Worm (Caenorhabditis elegans) whole organism, L3 larva: ENCODE measurements around the gene txdc-12.2.
A peak's percentile ranks its signal among the peaks of the same experiment; 100 is the strongest.

Experiments used
- ZK546.5 ChIP-seq: sonication (generic microtip); optimal IDR thresholded peaks from 2 replicates; lab custom pipeline; 2017; ENCODE audit warnings: missing biosample characterization, missing genetic modification characterization
- aly-2 ChIP-seq: fragments of 150-350 bp; optimal IDR thresholded peaks from 2 replicates; lab custom pipeline; 2014; ENCODE audit warnings: missing biosample characterization, missing genetic modification characterization
- ama-1 ChIP-seq: fragments of 150-350 bp; optimal IDR thresholded peaks from 2 replicates; lab custom pipeline; 2018
- ceh-16 ChIP-seq: sonication (generic microtip); optimal IDR thresholded peaks from 2 replicates; lab custom pipeline; 2017; ENCODE audit warnings: missing biosample characterization, missing genetic modification characterization
- ceh-28 ChIP-seq: fragments of 150-350 bp; optimal IDR thresholded peaks from 2 replicates; lab custom pipeline; 2014; ENCODE audit warnings: missing biosample characterization, missing genetic modification reagents, missing genetic modification characterization
- daf-12 ChIP-seq: fragments of 150-350 bp; optimal IDR thresholded peaks from 2 replicates; lab custom pipeline; 2014; ENCODE audit warnings: missing biosample characterization, missing genetic modification reagents, missing genetic modification characterization
- egl-27 ChIP-seq: sonication (generic microtip); optimal IDR thresholded peaks from 4 replicates; lab custom pipeline; 2017; ENCODE audit warnings: missing biosample characterization, missing genetic modification reagents, missing genetic modification characterization
- egl-5 ChIP-seq: fragments of 150-350 bp; optimal IDR thresholded peaks from 2 replicates; lab custom pipeline; 2017; ENCODE audit warnings: missing biosample characterization, missing genetic modification reagents, missing genetic modification characterization, inconsistent platforms
- elt-1 ChIP-seq: fragments of 150-350 bp; optimal IDR thresholded peaks from 2 replicates; lab custom pipeline; 2014; ENCODE audit warnings: missing biosample characterization, missing genetic modification characterization
- elt-3 ChIP-seq, 3 experiments: fragments of 150-350 bp in 1 of 3; sonication (generic microtip) in 2 of 3; optimal IDR thresholded peaks; 2 replicates in 2 of 3; 4 replicates in 1 of 3; lab custom pipeline; 2014 to 2017; ENCODE audit warnings: missing biosample characterization in 3 of 3, missing genetic modification characterization in 3 of 3
- fkh-10 ChIP-seq: sonication (generic microtip); optimal IDR thresholded peaks from 2 replicates; lab custom pipeline; 2017; ENCODE audit warnings: missing biosample characterization, missing genetic modification reagents, missing genetic modification characterization
- fkh-2 ChIP-seq: fragments of 150-350 bp; optimal IDR thresholded peaks from 2 replicates; lab custom pipeline; 2014; ENCODE audit warnings: missing biosample characterization, missing genetic modification reagents, missing genetic modification characterization
- hmg-11 ChIP-seq: sonication (generic microtip); optimal IDR thresholded peaks from 2 replicates; lab custom pipeline; 2016; ENCODE audit warnings: missing genetic modification characterization, missing compliant biosample characterization
- lin-15B ChIP-seq: fragments of 150-350 bp; optimal IDR thresholded peaks from 2 replicates; lab custom pipeline; 2014; ENCODE audit warnings: missing biosample characterization, missing genetic modification characterization
- lin-39 ChIP-seq: fragments of 150-350 bp; optimal IDR thresholded peaks from 2 replicates; lab custom pipeline; 2018; ENCODE audit warnings: missing biosample characterization, missing genetic modification reagents, missing genetic modification characterization
- mdl-1 ChIP-seq: fragments of 150-350 bp; optimal IDR thresholded peaks from 2 replicates; lab custom pipeline; 2014; ENCODE audit warnings: missing biosample characterization, missing genetic modification characterization
- mml-1 ChIP-seq: fragments of 150-350 bp; sonication (generic microtip); optimal IDR thresholded peaks from 3 replicates; lab custom pipeline; 2014; ENCODE audit warnings: missing biosample characterization, missing genetic modification characterization
- nfya-1 ChIP-seq: sonication (generic microtip); optimal IDR thresholded peaks from 2 replicates; lab custom pipeline; 2017; ENCODE audit warnings: missing genetic modification characterization, mild to moderate bottlenecking, missing compliant biosample characterization, antibody characterized with exemption, moderate library complexity; ENCODE audit not compliant: insufficient read depth
- nhr-11 ChIP-seq: fragments of 150-350 bp; optimal IDR thresholded peaks from 2 replicates; lab custom pipeline; 2014; ENCODE audit warnings: missing biosample characterization, missing genetic modification characterization
- nhr-23 ChIP-seq: fragments of 150-350 bp; optimal IDR thresholded peaks from 2 replicates; lab custom pipeline; 2014; ENCODE audit warnings: missing biosample characterization, missing genetic modification reagents, missing genetic modification characterization
- nhr-237 ChIP-seq: fragments of 150-350 bp; optimal IDR thresholded peaks from 2 replicates; lab custom pipeline; 2014; ENCODE audit warnings: missing biosample characterization, missing genetic modification characterization
- nhr-25 ChIP-seq: sonication (generic microtip); optimal IDR thresholded peaks from 2 replicates; lab custom pipeline; 2017; ENCODE audit warnings: missing biosample characterization, missing genetic modification characterization
- nhr-28 ChIP-seq: fragments of 150-350 bp; optimal IDR thresholded peaks from 2 replicates; lab custom pipeline; 2014; ENCODE audit warnings: missing biosample characterization, missing genetic modification characterization
- nhr-67 ChIP-seq: fragments of 150-350 bp; optimal IDR thresholded peaks from 2 replicates; lab custom pipeline; 2014; ENCODE audit warnings: missing biosample characterization, missing genetic modification characterization
- nhr-76 ChIP-seq: fragments of 150-350 bp; sonication (generic microtip); optimal IDR thresholded peaks from 5 replicates; lab custom pipeline; 2014; ENCODE audit warnings: missing biosample characterization, missing genetic modification characterization
- pha-4 ChIP-seq: fragments of 150-350 bp; optimal IDR thresholded peaks from 2 replicates; lab custom pipeline; 2014; ENCODE audit warnings: missing biosample characterization, missing genetic modification reagents, missing genetic modification characterization
- pqm-1 ChIP-seq: fragments of 150-350 bp; optimal IDR thresholded peaks from 2 replicates; lab custom pipeline; 2017; ENCODE audit warnings: missing biosample characterization, missing genetic modification characterization, inconsistent platforms
- skn-1 ChIP-seq: fragments of 150-350 bp; optimal IDR thresholded peaks from 2 replicates; lab custom pipeline; 2014; ENCODE audit warnings: missing biosample characterization, missing genetic modification characterization
- snpc-4 ChIP-seq: fragments of 150-350 bp; optimal IDR thresholded peaks from 2 replicates; lab custom pipeline; 2014; ENCODE audit warnings: missing biosample characterization, missing genetic modification characterization
- tbx-2 ChIP-seq: sonication (generic microtip); optimal IDR thresholded peaks from 2 replicates; lab custom pipeline; 2016; ENCODE audit warnings: mild to moderate bottlenecking, missing genetic modification characterization, missing compliant biosample characterization
- unc-39 ChIP-seq: sonication (generic microtip); optimal IDR thresholded peaks from 4 replicates; lab custom pipeline; 2017; ENCODE audit warnings: missing biosample characterization, missing genetic modification characterization
- unc-62 ChIP-seq: fragments of 150-350 bp; sonication (generic microtip); optimal IDR thresholded peaks from 4 replicates; lab custom pipeline; 2014; ENCODE audit warnings: missing biosample characterization, missing genetic modification reagents, missing genetic modification characterization
- zag-1 ChIP-seq: fragments of 150-350 bp; optimal IDR thresholded peaks from 2 replicates; lab custom pipeline; 2014; ENCODE audit warnings: missing biosample characterization, missing genetic modification characterization

txdc-12.2 gene

DNA sequence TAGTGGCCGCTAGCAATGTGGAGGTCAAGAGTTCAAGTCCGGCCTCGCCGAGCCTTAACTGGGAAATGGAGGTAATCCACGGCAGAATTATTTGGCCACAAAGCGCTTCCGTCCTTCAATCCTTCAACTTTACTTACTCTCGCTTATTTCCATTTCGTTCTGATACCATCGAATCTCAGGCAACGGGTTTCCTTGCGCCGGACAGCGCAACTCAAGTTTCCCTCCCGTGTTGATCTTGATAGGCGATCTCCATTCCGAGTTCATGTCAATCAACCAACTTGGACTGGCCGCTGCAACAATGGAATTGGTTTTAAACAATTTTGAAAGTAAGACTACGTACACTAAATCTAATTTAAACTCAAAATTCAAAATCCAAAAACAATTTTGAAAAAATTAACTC lies 33.4 kb upstream of the txdc-12.2 start:
- TF ChIP-seq elt-1 (tag; lab: Kevin White, UChicago) (peak; percentile 4), nhr-11 (no peak)

DNA sequence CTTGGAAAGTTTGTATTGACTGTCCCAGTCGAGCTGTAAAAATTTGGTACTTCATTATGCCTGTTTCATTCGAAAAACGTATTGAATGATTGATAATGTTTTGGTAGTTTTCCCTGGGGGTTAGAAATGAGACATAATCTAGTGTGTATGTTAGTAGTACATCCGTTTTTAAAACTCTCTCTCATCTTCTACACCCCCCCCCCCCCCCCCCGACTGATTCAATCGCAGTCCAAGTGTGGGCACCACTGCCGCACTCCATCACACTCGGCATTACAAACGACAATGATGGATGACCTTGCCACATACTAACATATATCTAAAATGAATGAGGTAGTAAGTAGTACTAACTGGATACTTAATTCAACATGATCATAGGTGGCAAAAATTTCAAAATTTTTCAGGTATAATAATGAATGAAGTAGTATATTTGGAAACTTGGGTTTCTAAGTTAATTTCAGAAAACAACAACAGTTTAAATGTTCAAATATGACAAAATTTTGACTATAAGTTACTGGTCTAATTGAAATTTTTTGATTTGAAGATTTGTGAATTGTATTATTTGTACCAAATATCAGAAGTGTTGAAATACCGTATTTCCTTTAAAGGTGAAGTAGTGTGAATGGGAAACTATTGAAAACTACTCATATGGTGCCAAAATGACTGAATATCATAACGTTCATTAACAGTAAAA lies 32.7 kb upstream of the txdc-12.2 start:
- peak; percentile 33 for TF ChIP-seq elt-1 (tag; lab: Kevin White, UChicago)
- no peak for TF ChIP-seq tbx-2 (tag; lab: Kevin White, UChicago)

DNA sequence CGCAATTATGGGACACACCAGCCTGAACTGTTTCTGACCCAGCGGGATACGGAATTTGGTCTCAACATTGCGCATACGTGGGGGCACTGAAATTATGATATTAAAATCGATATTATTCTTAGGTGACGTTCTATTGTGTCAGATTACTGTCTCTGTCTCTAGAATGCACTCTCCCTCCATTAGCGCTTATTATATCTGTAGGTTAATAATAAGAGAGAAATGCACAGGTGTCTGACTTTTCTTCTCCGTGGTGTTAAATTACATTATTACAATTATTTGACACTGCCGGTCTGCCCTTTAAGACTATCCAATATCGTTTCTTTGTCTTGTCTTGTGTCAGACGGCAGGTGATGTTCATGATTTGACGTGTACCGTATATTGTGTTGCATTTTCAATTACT lies 31.6 kb upstream of the txdc-12.2 start:
- TF ChIP-seq tbx-2 (tag; lab: Kevin White, UChicago), result no peak
- TF ChIP-seq unc-39 (tag; lab: Kevin White, UChicago), result no peak
- no peak for TF ChIP-seq nhr-237 (tag; lab: Kevin White, UChicago)
- no peak for TF ChIP-seq nhr-11
- TF ChIP-seq ceh-16 (tag; lab: Kevin White, UChicago), result no peak
- no peak for TF ChIP-seq aly-2 (tag; lab: Kevin White, UChicago)
- no peak for TF ChIP-seq unc-62 (GFP tag; lab: Kevin White, UChicago)
- TF ChIP-seq fkh-2 (tag; lab: Kevin White, UChicago), result no peak
- no peak for TF ChIP-seq zag-1 (tag; lab: Kevin White, UChicago)
- no peak for TF ChIP-seq ZK546.5 (tag; lab: Kevin White, UChicago)
- no peak for TF ChIP-seq skn-1 (tag; lab: Kevin White, UChicago)
- no peak for TF ChIP-seq mdl-1 (tag; lab: Kevin White, UChicago)

DNA sequence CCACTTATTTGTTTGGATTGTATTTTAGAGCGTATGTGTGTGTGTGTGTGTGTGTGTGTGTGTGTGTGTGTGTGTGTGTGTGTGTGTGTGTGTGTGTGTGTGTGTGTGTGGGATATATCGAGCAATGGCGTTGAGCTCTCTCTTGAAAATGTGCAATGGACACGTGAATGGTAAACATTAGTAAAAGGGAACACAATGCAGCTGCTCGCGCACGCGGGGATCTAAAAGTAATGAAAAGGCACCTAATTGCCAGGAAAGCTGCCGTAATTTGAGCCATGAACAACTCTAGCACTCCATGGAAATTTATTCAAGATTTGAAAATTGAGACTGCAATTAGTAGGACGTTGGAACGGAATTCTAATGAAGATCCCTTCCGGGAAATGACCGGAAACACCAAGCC lies 31.0 kb upstream of the txdc-12.2 start:
- TF ChIP-seq nhr-28 (tag; lab: Kevin White, UChicago) (no peak), pha-4 (peak; percentile 50)

DNA sequence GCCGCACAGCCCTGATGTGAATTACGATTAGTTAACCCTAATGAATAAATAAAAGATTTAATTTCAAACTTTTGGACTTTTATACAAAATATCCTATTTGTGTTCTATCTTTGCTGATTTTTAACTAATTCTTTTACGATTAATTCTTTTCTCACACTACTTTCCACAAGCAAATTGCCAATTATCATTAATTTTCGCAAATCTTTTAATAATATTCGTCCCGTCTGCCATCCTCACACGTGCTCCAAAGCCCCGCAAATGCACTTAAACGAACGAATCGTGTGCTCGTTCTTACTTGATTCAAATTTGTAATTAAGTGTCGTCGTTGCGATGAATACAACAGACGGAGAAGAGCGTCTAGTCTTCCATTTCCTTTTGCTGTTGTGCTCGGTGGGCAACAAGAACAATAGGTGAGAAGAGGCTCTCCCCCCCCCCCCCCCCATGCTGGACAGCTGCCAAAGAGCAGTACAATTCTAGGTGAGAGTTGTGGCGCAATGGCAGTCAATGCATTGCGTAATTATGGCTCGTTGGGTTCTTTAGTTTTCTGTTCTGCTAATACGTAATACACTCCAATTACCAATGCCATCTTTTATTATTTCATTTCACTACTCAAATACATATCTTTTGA lies 29.6 kb upstream of the txdc-12.2 start:
- TF ChIP-seq ama-1 (lab: Kevin White, UChicago), result no peak
- TF ChIP-seq nhr-28 (tag; lab: Kevin White, UChicago), result no peak
- TF ChIP-seq nhr-25 (tag; lab: Kevin White, UChicago), result no peak
- TF ChIP-seq hmg-11 (tag; lab: Kevin White, UChicago), result no peak
- TF ChIP-seq nhr-76 (tag; lab: Kevin White, UChicago), result no peak
- TF ChIP-seq nfya-1 (tag; lab: Kevin White, UChicago), result no peak
- TF ChIP-seq nhr-237 (tag; lab: Kevin White, UChicago), result no peak
- no peak for TF ChIP-seq ZK546.5 (tag; lab: Kevin White, UChicago)
- TF ChIP-seq pha-4, result no peak
- no peak for TF ChIP-seq elt-1 (tag; lab: Kevin White, UChicago)
- TF ChIP-seq pqm-1, result no peak
- no peak for TF ChIP-seq skn-1 (tag; lab: Kevin White, UChicago)
- TF ChIP-seq snpc-4, result no peak
- TF ChIP-seq nhr-11, result no peak
- no peak for TF ChIP-seq ceh-28
- no peak for TF ChIP-seq fkh-10

DNA sequence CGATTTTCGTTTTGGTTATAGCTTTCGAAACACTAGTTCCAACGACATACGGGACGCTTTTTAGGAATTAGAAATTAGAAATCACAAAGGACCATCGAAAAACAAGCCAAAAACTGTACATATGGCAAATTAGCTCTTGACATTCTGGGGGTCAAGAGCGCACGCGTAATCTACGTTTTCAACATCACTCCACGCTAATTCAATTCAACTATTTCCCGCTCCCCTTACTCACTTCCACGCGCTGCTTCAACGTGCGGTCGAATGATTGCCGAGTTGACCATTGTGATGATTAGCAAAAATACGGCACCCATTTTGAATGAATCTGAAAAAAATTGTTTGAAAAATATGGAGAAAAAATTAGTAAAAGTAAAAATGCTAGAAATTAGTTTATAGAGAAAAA lies 28.6 kb upstream of the txdc-12.2 start:
- TF ChIP-seq egl-5 (tag; lab: Kevin White, UChicago) (no peak), elt-3 (tag; optimal IDR thresholded peaks at IDR 0.05; lab: Kevin White, UChicago) (no peak), lin-15B (tag; lab: Kevin White, UChicago) (no peak), egl-27 (tag; lab: Kevin White, UChicago) (no peak), ama-1 (lab: Kevin White, UChicago) (no peak), lin-39 (no peak), nhr-11 (no peak), nhr-76 (tag; lab: Kevin White, UChicago) (no peak), mml-1 (tag; lab: Kevin White, UChicago) (no peak), nhr-28 (tag; lab: Kevin White, UChicago) (no peak), unc-39 (tag; lab: Kevin White, UChicago) (no peak), elt-1 (tag; lab: Kevin White, UChicago) (no peak), nhr-23 (tag; lab: Kevin White, UChicago) (no peak), daf-12 (tag; lab: Kevin White, UChicago) (no peak), mdl-1 (tag; lab: Kevin White, UChicago) (no peak), nhr-67 (tag; lab: Kevin White, UChicago) (no peak)
